Worm (Caenorhabditis elegans) whole organism, L2 larva: ENCODE data around the gene mcm-7.

Experiments used
- C34F6.9 ChIP-seq: fragments of 150-350 bp; optimal IDR thresholded peaks from 2 replicates; lab custom pipeline; 2014; ENCODE audit warnings: missing biosample characterization, missing genetic modification characterization
- R02D3.7 ChIP-seq: fragments of 150-350 bp; optimal IDR thresholded peaks from 2 replicates; lab custom pipeline; 2014; ENCODE audit warnings: missing biosample characterization, missing genetic modification characterization
- Y55F3AM.14 ChIP-seq: fragments of 200-800 bp; sonication (Bioruptor generic); optimal IDR thresholded peaks from 2 replicates; lab custom pipeline; 2018; ENCODE audit warnings: mild to moderate bottlenecking, missing genetic modification characterization, missing compliant biosample characterization
- ZK546.5 ChIP-seq: sonication (generic microtip); optimal IDR thresholded peaks from 2 replicates; lab custom pipeline; 2017; ENCODE audit warnings: missing biosample characterization, missing genetic modification characterization
- blmp-1 ChIP-seq: sonication (generic microtip); optimal IDR thresholded peaks from 2 replicates; lab custom pipeline; 2017; ENCODE audit warnings: missing genetic modification characterization, mild to moderate bottlenecking, missing compliant biosample characterization, antibody characterized with exemption, moderate library complexity; ENCODE audit not compliant: insufficient read depth
- ceh-16 ChIP-seq: fragments of 150-350 bp; optimal IDR thresholded peaks from 2 replicates; lab custom pipeline; 2014; ENCODE audit warnings: missing biosample characterization, missing genetic modification characterization
- ceh-82 ChIP-seq: fragments of 150-350 bp; optimal IDR thresholded peaks from 2 replicates; lab custom pipeline; 2014; ENCODE audit warnings: missing biosample characterization, missing genetic modification characterization
- crh-2 ChIP-seq: sonication (generic microtip); optimal IDR thresholded peaks from 2 replicates; lab custom pipeline; 2017; ENCODE audit warnings: missing biosample characterization, missing genetic modification characterization
- egl-27 ChIP-seq: sonication (generic microtip); optimal IDR thresholded peaks from 3 replicates; lab custom pipeline; 2017; ENCODE audit warnings: missing biosample characterization, missing genetic modification reagents, missing genetic modification characterization
- elt-3 ChIP-seq: sonication (generic microtip); optimal IDR thresholded peaks from 2 replicates; lab custom pipeline; 2017; ENCODE audit warnings: missing biosample characterization, missing genetic modification characterization
- fos-1 ChIP-seq: fragments of 150-350 bp; optimal IDR thresholded peaks from 2 replicates; lab custom pipeline; 2014; ENCODE audit warnings: missing biosample characterization, missing genetic modification characterization
- gmeb-1 ChIP-seq: fragments of 150-350 bp; optimal IDR thresholded peaks from 2 replicates; lab custom pipeline; 2014; ENCODE audit warnings: missing biosample characterization, missing genetic modification characterization
- lin-11 ChIP-seq: fragments of 150-350 bp; sonication (generic microtip); optimal IDR thresholded peaks from 2 replicates; lab custom pipeline; 2014; ENCODE audit warnings: missing biosample characterization, missing genetic modification characterization, inconsistent platforms, mixed read lengths
- lin-13 ChIP-seq: fragments of 150-350 bp; optimal IDR thresholded peaks from 2 replicates; lab custom pipeline; 2014; ENCODE audit warnings: missing biosample characterization, missing genetic modification reagents, missing genetic modification characterization
- mab-5 ChIP-seq: fragments of 150-350 bp; optimal IDR thresholded peaks from 2 replicates; lab custom pipeline; 2014; ENCODE audit warnings: missing biosample characterization, missing genetic modification characterization
- mbf-1 ChIP-seq: sonication (generic microtip); optimal IDR thresholded peaks from 2 replicates; lab custom pipeline; 2017; ENCODE audit warnings: missing biosample characterization, missing genetic modification characterization
- mdl-1 ChIP-seq, 2 experiments: fragments of 150-350 bp in 1 of 2; sonication (generic microtip) in 1 of 2; optimal IDR thresholded peaks; 2 replicates each; lab custom pipeline; 2017; ENCODE audit warnings: missing biosample characterization in 2 of 2, missing genetic modification characterization in 2 of 2
- nhr-10 ChIP-seq: sonication (generic microtip); optimal IDR thresholded peaks from 2 replicates; lab custom pipeline; 2017; ENCODE audit warnings: missing biosample characterization, missing genetic modification characterization
- nhr-11 ChIP-seq: fragments of 150-350 bp; optimal IDR thresholded peaks from 2 replicates; lab custom pipeline; 2014; ENCODE audit warnings: missing biosample characterization, missing genetic modification characterization
- nhr-21 ChIP-seq: fragments of 150-350 bp; optimal IDR thresholded peaks from 2 replicates; lab custom pipeline; 2014; ENCODE audit warnings: missing biosample characterization, missing genetic modification characterization
- nhr-23 ChIP-seq: fragments of 150-350 bp; optimal IDR thresholded peaks from 2 replicates; lab custom pipeline; 2014; ENCODE audit warnings: missing biosample characterization, missing genetic modification reagents, missing genetic modification characterization
- nhr-237 ChIP-seq: fragments of 150-350 bp; optimal IDR thresholded peaks from 2 replicates; lab custom pipeline; 2014; ENCODE audit warnings: missing biosample characterization, missing genetic modification characterization
- nhr-25 ChIP-seq: fragments of 150-350 bp; sonication (generic microtip); optimal IDR thresholded peaks from 3 replicates; lab custom pipeline; 2014; ENCODE audit warnings: missing biosample characterization, missing genetic modification characterization
- nhr-6 ChIP-seq: fragments of 150-350 bp; optimal IDR thresholded peaks from 2 replicates; lab custom pipeline; 2014; ENCODE audit warnings: missing biosample characterization, missing genetic modification characterization
- peb-1 ChIP-seq: fragments of 150-350 bp; optimal IDR thresholded peaks from 2 replicates; lab custom pipeline; 2014; ENCODE audit warnings: missing biosample characterization, missing genetic modification characterization
- sem-4 ChIP-seq: fragments of 150-350 bp; optimal IDR thresholded peaks from 2 replicates; lab custom pipeline; 2014; ENCODE audit warnings: missing biosample characterization, missing genetic modification reagents, missing genetic modification characterization
- skn-1 ChIP-seq: sonication (generic microtip); optimal IDR thresholded peaks from 2 replicates; lab custom pipeline; 2017; ENCODE audit warnings: missing biosample characterization, missing genetic modification characterization
- sma-3 ChIP-seq: sonication (generic microtip); optimal IDR thresholded peaks from 2 replicates; lab custom pipeline; 2016; ENCODE audit warnings: missing genetic modification reagents, missing genetic modification characterization, missing compliant biosample characterization
- sma-9 ChIP-seq, 2 experiments: fragments of 150-350 bp in 1 of 2; sonication (generic microtip) in 1 of 2; optimal IDR thresholded peaks; 2 replicates each; lab custom pipeline; 2014 to 2016; ENCODE audit warnings: missing genetic modification characterization in 2 of 2, mild to moderate bottlenecking in 1 of 2, missing biosample characterization in 1 of 2, missing compliant biosample characterization in 1 of 2, missing genetic modification reagents in 1 of 2, moderate library complexity in 1 of 2
- snpc-4 ChIP-seq: fragments of 150-350 bp; optimal IDR thresholded peaks from 2 replicates; lab custom pipeline; 2014; ENCODE audit warnings: missing biosample characterization, missing genetic modification characterization
- unc-39 ChIP-seq: fragments of 150-350 bp; optimal IDR thresholded peaks from 2 replicates; lab custom pipeline; 2014; ENCODE audit warnings: missing biosample characterization, missing genetic modification characterization
- unc-55 ChIP-seq: fragments of 150-350 bp; sonication (generic microtip); optimal IDR thresholded peaks from 3 replicates; lab custom pipeline; 2014; ENCODE audit warnings: missing biosample characterization, missing genetic modification reagents, missing genetic modification characterization
- unc-62 ChIP-seq: fragments of 150-350 bp; optimal IDR thresholded peaks from 2 replicates; lab custom pipeline; 2014; ENCODE audit warnings: missing biosample characterization, missing genetic modification reagents, missing genetic modification characterization
- ztf-1 ChIP-seq: fragments of 200-800 bp; sonication (Bioruptor generic); conservative IDR thresholded peaks from 2 replicates; pipeline ENCODE4 v1.3.6; 2022; ENCODE audit warnings: missing genetic modification characterization, missing compliant biosample characterization
- ztf-11 ChIP-seq: sonication (generic microtip); optimal IDR thresholded peaks from 2 replicates; lab custom pipeline; 2017; ENCODE audit warnings: missing biosample characterization, missing genetic modification characterization
- ztf-4 ChIP-seq: fragments of 150-350 bp; optimal IDR thresholded peaks from 2 replicates; lab custom pipeline; 2014; ENCODE audit warnings: missing biosample characterization, missing genetic modification characterization

Gene mcm-7

DNA sequence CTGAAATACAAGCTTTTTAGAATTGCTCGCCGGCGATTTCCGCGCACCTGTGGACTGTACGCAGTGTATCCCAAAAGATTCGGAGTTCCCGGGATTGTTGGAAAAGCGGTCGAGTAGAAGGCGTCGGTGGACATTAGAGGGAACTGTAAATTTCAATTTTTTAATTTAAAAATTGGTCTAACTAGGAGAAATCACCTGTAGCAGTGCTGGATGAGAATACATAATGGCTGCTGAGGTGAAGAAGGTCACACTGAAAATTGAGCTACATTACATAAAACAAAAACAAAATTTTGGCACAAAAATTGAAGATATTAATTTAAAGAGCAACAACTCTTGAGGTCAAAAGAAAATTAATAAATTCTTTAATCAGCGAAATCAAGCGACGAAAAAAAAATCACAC is 27.7 kb downstream of the mcm-7 start, which contains the start of gene neg-1:
neg-1 (minus strand) TSS at position 250 of the 400 bp plus-strand sequence.
- TF ChIP-seq blmp-1 (tag; lab: Kevin White, UChicago) (no peak), nhr-25 (tag; lab: Kevin White, UChicago) (no peak), mab-5 (tag; lab: Kevin White, UChicago) (no peak), sma-3 (GFP tag; lab: Kevin White, UChicago) (no peak)

ce11 chrV:4375807-4376564 is 29.0 kb downstream of the mcm-7 start, which contains the start of gene F32D1.7:
Gene F32D1.7 (minus strand): TSS chrV:4376173.
- TF ChIP-seq nhr-10 (no peak), unc-55 (GFP tag; lab: Kevin White, UChicago) (no peak), lin-11 (no peak), snpc-4 (tag; lab: Kevin White, UChicago) (no peak), egl-27 (tag; lab: Kevin White, UChicago) (no peak), elt-3 (tag; lab: Kevin White, UChicago) (no peak), nhr-21 (no peak), mbf-1 (tag; lab: Kevin White, UChicago) (no peak), ztf-11 (no peak), ztf-1 (no peak), nhr-6 (tag; lab: Kevin White, UChicago) (no peak), peb-1 (tag; lab: Kevin White, UChicago) (no peak), ceh-16 (no peak)

- no peak for TF ChIP-seq ztf-11
- no peak for TF ChIP-seq fos-1 (tag; lab: Kevin White, UChicago)
- no peak for TF ChIP-seq egl-27 (tag; lab: Kevin White, UChicago)
- no peak for TF ChIP-seq nhr-237
- TF ChIP-seq ceh-16: no peak
- no peak for TF ChIP-seq nhr-25 (tag; lab: Kevin White, UChicago)
- TF ChIP-seq sem-4 (tag; lab: Kevin White, UChicago): no peak
- no peak for TF ChIP-seq skn-1 (tag; lab: Kevin White, UChicago)
- TF ChIP-seq Y55F3AM.14 (GFP tag; lab: Kevin White, UChicago): no peak
- TF ChIP-seq mdl-1 (tag; optimal IDR thresholded peaks at IDR 0.05; lab: Kevin White, UChicago): no peak
- TF ChIP-seq R02D3.7 (tag; lab: Kevin White, UChicago): no peak
- no peak for TF ChIP-seq C34F6.9 (tag; lab: Kevin White, UChicago)
- TF ChIP-seq crh-2 (tag; lab: Kevin White, UChicago): no peak
- TF ChIP-seq nhr-23 (tag; lab: Kevin White, UChicago): no peak
- TF ChIP-seq nhr-21: no peak
- TF ChIP-seq unc-39 (tag; lab: Kevin White, UChicago): no peak
- TF ChIP-seq nhr-6 (tag; lab: Kevin White, UChicago): no peak
- no peak for TF ChIP-seq ZK546.5 (tag; lab: Kevin White, UChicago)
- no peak for TF ChIP-seq mab-5 (tag; lab: Kevin White, UChicago)
- no peak for TF ChIP-seq mbf-1 (tag; lab: Kevin White, UChicago)
Measured at ce11 chrV:4377622-4378021, 30.7 kb downstream of the mcm-7 start, which contains the start of gene F32D1.8. Gene F32D1.8 (minus strand): TSS chrV:4377722.

- TF ChIP-seq skn-1 (tag; lab: Kevin White, UChicago) (no peak), ceh-82 (tag; lab: Kevin White, UChicago) (no peak)
Measured at ce11 chrV:4382298-4382697, 35.3 kb downstream of the mcm-7 start, which contains the start of gene F13A2.1. Gene F13A2.1 (minus strand): TSS chrV:4382398.

- TF ChIP-seq ZK546.5 (tag; lab: Kevin White, UChicago) (no peak), mbf-1 (tag; lab: Kevin White, UChicago) (no peak), nhr-6 (tag; lab: Kevin White, UChicago) (no peak), ztf-4 (tag; lab: Kevin White, UChicago) (no peak), peb-1 (tag; lab: Kevin White, UChicago) (no peak), R02D3.7 (tag; lab: Kevin White, UChicago) (no peak), fos-1 (tag; lab: Kevin White, UChicago) (no peak), lin-13 (GFP tag; lab: Kevin White, UChicago) (no peak), unc-62 (GFP tag; lab: Kevin White, UChicago) (no peak), sma-9 (GFP tag; optimal IDR thresholded peaks at IDR 0.05; lab: Kevin White, UChicago) (no peak), sma-9 (tag; optimal IDR thresholded peaks at IDR 0.05; lab: Kevin White, UChicago) (no peak), nhr-11 (tag; lab: Kevin White, UChicago) (no peak), skn-1 (tag; lab: Kevin White, UChicago) (no peak), gmeb-1 (no peak), lin-11 (no peak), elt-3 (tag; lab: Kevin White, UChicago) (no peak), nhr-25 (tag; lab: Kevin White, UChicago) (no peak)
Measured at ce11 chrV:4384482-4384881, 37.5 kb downstream of the mcm-7 start, which contains the start of gene F13A2.2. Gene F13A2.2 (minus strand): TSS chrV:4384582.
